Fruit fly (Drosophila melanogaster) whole organism, prepupa: ENCODE measurements around the gene CG33293.
A peak's percentile ranks its signal among the peaks of the same experiment; 100 is the strongest.

Source experiments
- Blimp-1 ChIP-seq: fragments of 200-800 bp; sonication (Bioruptor generic); optimal IDR thresholded peaks from 3 replicates; lab custom pipeline; 2017; ENCODE audit warnings: missing biosample characterization, missing genetic modification characterization, mild to moderate bottlenecking, moderate library complexity, missing genetic modification reagents
- CG10669 ChIP-seq: fragments of 200-800 bp; sonication (Bioruptor generic); optimal IDR thresholded peaks from 3 replicates; lab custom pipeline; 2018; ENCODE audit warnings: missing biosample characterization, mild to moderate bottlenecking, missing genetic modification characterization, moderate library complexity
- CG11294 ChIP-seq: fragments of 200-800 bp; sonication (Bioruptor generic); IDR thresholded peaks from 2 replicates; pipeline ENCODE4 v1.3.6; 2022; ENCODE audit warnings: missing biosample characterization, missing genetic modification characterization
- CG11762 ChIP-seq: fragments of 200-800 bp; sonication (Bioruptor generic); optimal IDR thresholded peaks from 3 replicates; lab custom pipeline; 2016; ENCODE audit warnings: missing biosample characterization, missing genetic modification characterization; ENCODE audit not compliant: insufficient read depth
- CG11902 ChIP-seq: fragments of 200-800 bp; sonication (Bioruptor generic); optimal IDR thresholded peaks from 3 replicates; lab custom pipeline; 2016; ENCODE audit warnings: missing biosample characterization, missing genetic modification characterization
- CG15336 ChIP-seq: fragments of 200-800 bp; sonication (Bioruptor generic); IDR thresholded peaks from 2 replicates; pipeline ENCODE4 v1.3.6; 2022; ENCODE audit warnings: missing biosample characterization, missing genetic modification characterization
- CG1621 ChIP-seq: fragments of 200-800 bp; sonication (Bioruptor generic); optimal IDR thresholded peaks from 3 replicates; lab custom pipeline; 2018; ENCODE audit warnings: missing biosample characterization, mild to moderate bottlenecking, missing genetic modification characterization
- CG16779 ChIP-seq: fragments of 200-800 bp; sonication (Bioruptor generic); optimal IDR thresholded peaks from 3 replicates; lab custom pipeline; 2017; ENCODE audit warnings: missing biosample characterization, mild to moderate bottlenecking, missing genetic modification characterization
- CG3032 ChIP-seq: fragments of 200-800 bp; optimal IDR thresholded peaks from 2 replicates; lab custom pipeline; 2019; ENCODE audit warnings: missing biosample characterization, mild to moderate bottlenecking, missing genetic modification characterization, moderate library complexity
- CG31627 ChIP-seq: fragments of 200-800 bp; sonication (Bioruptor generic); optimal IDR thresholded peaks from 3 replicates; lab custom pipeline; 2016; ENCODE audit warnings: missing biosample characterization, missing genetic modification characterization
- CG32006 ChIP-seq: fragments of 200-800 bp; sonication (Bioruptor generic); optimal IDR thresholded peaks from 3 replicates; lab custom pipeline; 2017; ENCODE audit warnings: missing biosample characterization, mild to moderate bottlenecking, missing genetic modification characterization
- CG4318 ChIP-seq: fragments of 200-800 bp; sonication (Bioruptor generic); optimal IDR thresholded peaks from 3 replicates; lab custom pipeline; 2017; ENCODE audit warnings: missing biosample characterization, mild to moderate bottlenecking, missing genetic modification characterization
- CG6163 ChIP-seq: fragments of 200-800 bp; sonication (Bioruptor generic); IDR thresholded peaks from 3 replicates; pipeline ENCODE4 v1.3.6; 2022; ENCODE audit warnings: missing biosample characterization, missing genetic modification characterization
- CG6276 ChIP-seq: fragments of 200-800 bp; sonication (Bioruptor generic); optimal IDR thresholded peaks from 2 replicates; lab custom pipeline; 2017; ENCODE audit warnings: missing biosample characterization, mild to moderate bottlenecking, missing genetic modification characterization
- CG6792 ChIP-seq: fragments of 200-800 bp; sonication (Bioruptor generic); optimal IDR thresholded peaks from 3 replicates; lab custom pipeline; 2016; ENCODE audit warnings: missing biosample characterization, missing genetic modification characterization
- CG6808 ChIP-seq: fragments of 200-800 bp; sonication (Bioruptor generic); optimal IDR thresholded peaks from 3 replicates; lab custom pipeline; 2017; ENCODE audit warnings: missing biosample characterization, missing genetic modification characterization, mild to moderate bottlenecking, moderate library complexity, missing genetic modification reagents
- CG6854 ChIP-seq: fragments of 200-800 bp; sonication (Bioruptor generic); optimal IDR thresholded peaks from 2 replicates; lab custom pipeline; 2017; ENCODE audit warnings: missing biosample characterization, mild to moderate bottlenecking, missing genetic modification characterization
- CG7368 ChIP-seq: fragments of 200-800 bp; sonication (Bioruptor generic); optimal IDR thresholded peaks from 3 replicates; lab custom pipeline; 2016; ENCODE audit warnings: missing biosample characterization, missing genetic modification characterization
- CG8119 ChIP-seq: fragments of 200-800 bp; sonication (Bioruptor generic); IDR thresholded peaks from 3 replicates; pipeline ENCODE4 v1.3.6; 2022; ENCODE audit warnings: missing biosample characterization, missing genetic modification characterization
- CG8319 ChIP-seq: fragments of 200-800 bp; sonication (Bioruptor generic); optimal IDR thresholded peaks from 3 replicates; lab custom pipeline; 2016; ENCODE audit warnings: missing biosample characterization, missing genetic modification characterization
- CG9139 ChIP-seq: fragments of 200-800 bp; sonication (Bioruptor generic); optimal IDR thresholded peaks from 3 replicates; lab custom pipeline; 2017; ENCODE audit warnings: missing biosample characterization, mild to moderate bottlenecking, missing genetic modification characterization
- Eip75B ChIP-seq: fragments of 200-800 bp; sonication (Bioruptor generic); optimal IDR thresholded peaks from 3 replicates; lab custom pipeline; 2016; ENCODE audit warnings: missing biosample characterization, missing genetic modification characterization
- Eip78C ChIP-seq: fragments of 200-800 bp; sonication (Bioruptor generic); peaks from one replicate; lab custom pipeline; 2016; ENCODE audit warnings: missing biosample characterization, missing genetic modification characterization
- Eip93F ChIP-seq: fragments of 200-800 bp; sonication (Bioruptor generic); optimal IDR thresholded peaks from 2 replicates; lab custom pipeline; 2016; ENCODE audit warnings: missing biosample characterization, mild to moderate bottlenecking, missing genetic modification characterization
- Ets21C ChIP-seq: fragments of 200-800 bp; sonication (Bioruptor generic); optimal IDR thresholded peaks from 3 replicates; lab custom pipeline; 2016; ENCODE audit warnings: missing biosample characterization, missing genetic modification characterization
- Ets96B ChIP-seq: fragments of 200-800 bp; optimal IDR thresholded peaks from 2 replicates; lab custom pipeline; 2019; ENCODE audit warnings: missing biosample characterization, mild to moderate bottlenecking, missing genetic modification characterization, moderate library complexity
- Gug ChIP-seq: fragments of 200-800 bp; sonication (Bioruptor generic); IDR thresholded peaks from 2 replicates; pipeline ENCODE4 v1.3.6; 2022; ENCODE audit warnings: missing biosample characterization, missing genetic modification characterization
- Hr39 ChIP-seq: fragments of 200-800 bp; sonication (Bioruptor generic); optimal IDR thresholded peaks from 2 replicates; lab custom pipeline; 2016; ENCODE audit warnings: missing biosample characterization, missing genetic modification characterization
- Hr4 ChIP-seq: fragments of 200-800 bp; sonication (Bioruptor generic); optimal IDR thresholded peaks from 3 replicates; lab custom pipeline; 2016; ENCODE audit warnings: missing biosample characterization, missing genetic modification characterization
- Met ChIP-seq: fragments of 200-800 bp; sonication (Bioruptor generic); optimal IDR thresholded peaks from 3 replicates; lab custom pipeline; 2016; ENCODE audit warnings: missing biosample characterization, missing genetic modification characterization
- OdsH ChIP-seq: fragments of 200-800 bp; sonication (Bioruptor generic); optimal IDR thresholded peaks from 3 replicates; lab custom pipeline; 2016; ENCODE audit warnings: missing biosample characterization, missing genetic modification characterization
- Smox ChIP-seq: fragments of 200-800 bp; sonication (Bioruptor generic); optimal IDR thresholded peaks from 3 replicates; lab custom pipeline; 2016; ENCODE audit warnings: missing biosample characterization, missing genetic modification characterization
- Sox102F ChIP-seq: fragments of 200-800 bp; sonication (Bioruptor generic); optimal IDR thresholded peaks from 2 replicates; lab custom pipeline; 2016; ENCODE audit warnings: missing biosample characterization, mild to moderate bottlenecking, missing genetic modification characterization
- Sox14 ChIP-seq: fragments of 200-800 bp; sonication (Bioruptor generic); optimal IDR thresholded peaks from 3 replicates; lab custom pipeline; 2016; ENCODE audit warnings: missing biosample characterization, missing genetic modification characterization
- Sox15 ChIP-seq: fragments of 200-800 bp; sonication (Bioruptor generic); optimal IDR thresholded peaks from 3 replicates; lab custom pipeline; 2016; ENCODE audit warnings: missing biosample characterization, missing genetic modification characterization
- achi ChIP-seq: fragments of 200-800 bp; sonication (Bioruptor generic); optimal IDR thresholded peaks from 3 replicates; lab custom pipeline; 2016; ENCODE audit warnings: missing biosample characterization, missing genetic modification characterization
- acj6 ChIP-seq: fragments of 200-800 bp; sonication (Bioruptor generic); optimal IDR thresholded peaks from 3 replicates; lab custom pipeline; 2016; ENCODE audit warnings: missing biosample characterization, missing genetic modification characterization
- cyc ChIP-seq: fragments of 200-800 bp; sonication (Bioruptor generic); optimal IDR thresholded peaks from 3 replicates; lab custom pipeline; 2016; ENCODE audit warnings: missing biosample characterization, missing genetic modification characterization
- dac ChIP-seq: fragments of 200-800 bp; sonication (Bioruptor generic); optimal IDR thresholded peaks from 2 replicates; lab custom pipeline; 2017; ENCODE audit warnings: missing biosample characterization, mild to moderate bottlenecking, missing genetic modification characterization
- eg ChIP-seq: fragments of 200-800 bp; sonication (Bioruptor generic); IDR thresholded peaks from 3 replicates; pipeline ENCODE4 v1.3.6; 2022; ENCODE audit warnings: missing biosample characterization, missing genetic modification characterization
- esn ChIP-seq: fragments of 200-800 bp; sonication (Bioruptor generic); optimal IDR thresholded peaks from 2 replicates; lab custom pipeline; 2016; ENCODE audit warnings: missing biosample characterization, mild to moderate bottlenecking, missing genetic modification characterization, moderate library complexity
- fd85E ChIP-seq: fragments of 200-800 bp; sonication (Bioruptor generic); optimal IDR thresholded peaks from 3 replicates; lab custom pipeline; 2016; ENCODE audit warnings: missing biosample characterization, missing genetic modification characterization
- fkh ChIP-seq: fragments of 200-800 bp; sonication (Bioruptor generic); optimal IDR thresholded peaks from 3 replicates; lab custom pipeline; 2017; ENCODE audit warnings: missing biosample characterization, mild to moderate bottlenecking, missing genetic modification characterization, moderate library complexity
- lz ChIP-seq: fragments of 200-800 bp; sonication (Bioruptor generic); optimal IDR thresholded peaks from 3 replicates; lab custom pipeline; 2016; ENCODE audit warnings: missing biosample characterization, missing genetic modification characterization
- net ChIP-seq: fragments of 200-800 bp; sonication (Bioruptor generic); optimal IDR thresholded peaks from 3 replicates; lab custom pipeline; 2016; ENCODE audit warnings: missing biosample characterization, missing genetic modification characterization
- pdm3 ChIP-seq: fragments of 200-800 bp; sonication (Bioruptor generic); optimal IDR thresholded peaks from 3 replicates; lab custom pipeline; 2016; ENCODE audit warnings: missing biosample characterization, missing genetic modification characterization
- salr ChIP-seq, 2 experiments: fragments of 200-800 bp; sonication (Bioruptor generic); optimal IDR thresholded peaks; 3 replicates each; lab custom pipeline; 2016 to 2018; ENCODE audit warnings: missing biosample characterization in 2 of 2, missing genetic modification characterization in 2 of 2, mild to moderate bottlenecking in 1 of 2
- spab ChIP-seq: fragments of 200-800 bp; sonication (Bioruptor generic); optimal IDR thresholded peaks from 2 replicates; lab custom pipeline; 2017; ENCODE audit warnings: missing biosample characterization, mild to moderate bottlenecking, missing genetic modification characterization, missing genetic modification reagents
- ss ChIP-seq, 2 experiments: fragments of 200-800 bp; sonication (Bioruptor generic); optimal IDR thresholded peaks; 2 replicates in 1 of 2; 3 replicates in 1 of 2; lab custom pipeline; 2017 to 2018; ENCODE audit warnings: mild to moderate bottlenecking in 2 of 2, missing biosample characterization in 2 of 2, missing genetic modification characterization in 2 of 2, moderate library complexity in 1 of 2
- svp ChIP-seq: fragments of 200-800 bp; sonication (Bioruptor generic); peaks from one replicate; lab custom pipeline; 2016; ENCODE audit warnings: missing biosample characterization, missing genetic modification characterization
- topi ChIP-seq: fragments of 200-800 bp; sonication (Bioruptor generic); optimal IDR thresholded peaks from 3 replicates; lab custom pipeline; 2016; ENCODE audit warnings: missing biosample characterization, missing genetic modification characterization
- vri ChIP-seq: fragments of 200-800 bp; sonication (Bioruptor generic); optimal IDR thresholded peaks from 3 replicates; lab custom pipeline; 2016; ENCODE audit warnings: missing biosample characterization, mild to moderate bottlenecking, missing genetic modification characterization

Gene CG33293

dm6 chr3R:5198302-5198701 lies 42.2 kb downstream of the CG33293 start:
- TF ChIP-seq CG6854 (GFP tag; lab: Kevin White, UChicago) = no peak
- TF ChIP-seq salr (GFP tag; optimal IDR thresholded peaks at IDR 0.05; lab: Kevin White, UChicago) = no peak
- TF ChIP-seq Sox102F (GFP tag; lab: Kevin White, UChicago) = peak; percentile 20
- TF ChIP-seq esn (GFP tag; lab: Kevin White, UChicago) = peak; percentile 54
- TF ChIP-seq CG15336 = no peak; the same call in 1 of the 2 replicates
- TF ChIP-seq lz (GFP tag; lab: Kevin White, UChicago) = peak; percentile 23
- TF ChIP-seq CG1621 (tag; lab: Kevin White, UChicago) = no peak
- TF ChIP-seq Sox14 (GFP tag; lab: Kevin White, UChicago) = no peak
- peak; percentile 51; the same call in 1 of the 2 replicates for TF ChIP-seq Gug
- peak; percentile 54 for TF ChIP-seq Eip75B (GFP tag; lab: Kevin White, UChicago)
- no peak for TF ChIP-seq CG11762 (GFP tag; lab: Kevin White, UChicago)
- peak; percentile 45 for TF ChIP-seq acj6 (GFP tag; lab: Kevin White, UChicago)
- TF ChIP-seq CG3032 (tag; lab: Kevin White, UChicago) = no peak
- peak; percentile 50; the same call in 1 of the 2 replicates for TF ChIP-seq CG11294 (GFP tag; lab: Robert Waterston, UW)
- TF ChIP-seq Eip78C (GFP tag; lab: Kevin White, UChicago) = peak; percentile 79
- TF ChIP-seq Ets96B (tag; lab: Kevin White, UChicago) = peak; percentile 47
- no peak for TF ChIP-seq Blimp-1
- TF ChIP-seq CG8319 (GFP tag; lab: Kevin White, UChicago) = no peak
- TF ChIP-seq CG31627 (GFP tag; lab: Kevin White, UChicago) = peak; percentile 37
- TF ChIP-seq topi = peak; percentile 5
- TF ChIP-seq Met (GFP tag; lab: Kevin White, UChicago) = peak; percentile 30
- TF ChIP-seq CG7368 = peak; percentile 50
- TF ChIP-seq spab (GFP tag; lab: Kevin White, UChicago) = no peak
- no peak for TF ChIP-seq fd85E
- TF ChIP-seq svp (GFP tag; lab: Kevin White, UChicago) = no peak
- TF ChIP-seq CG6163 (GFP tag; lab: Robert Waterston, UW) = no peak
- no peak for TF ChIP-seq Smox (GFP tag; lab: Kevin White, UChicago)
- peak; percentile 36 for TF ChIP-seq Hr4 (GFP tag; lab: Kevin White, UChicago)
- TF ChIP-seq Eip93F (GFP tag; lab: Kevin White, UChicago) = no peak
- TF ChIP-seq Sox15 = no peak
- no peak; the same call in 2 of the 3 replicates for TF ChIP-seq eg (GFP tag; lab: Robert Waterston, UW)
- TF ChIP-seq fkh (GFP tag; lab: Kevin White, UChicago) = no peak
- 0 out of 3 replicates have a peak, but pooled peaks have one; percentile 28 for TF ChIP-seq CG8119 (GFP tag; lab: Robert Waterston, UW)
- TF ChIP-seq CG10669 (GFP tag; lab: Kevin White, UChicago) = peak; percentile 30
- TF ChIP-seq dac (GFP tag; lab: Kevin White, UChicago) = peak; percentile 34
- TF ChIP-seq pdm3 (GFP tag; lab: Kevin White, UChicago) = peak; percentile 37
- peak; percentile 20 for TF ChIP-seq Ets21C (GFP tag; lab: Kevin White, UChicago)
- TF ChIP-seq CG6276 (GFP tag; lab: Kevin White, UChicago) = peak; percentile 27
- TF ChIP-seq OdsH = peak; percentile 45
- TF ChIP-seq achi (GFP tag; lab: Kevin White, UChicago) = peak; percentile 46
- peak; percentile 32 for TF ChIP-seq CG6792 (GFP tag; lab: Kevin White, UChicago)
- TF ChIP-seq Hr39 (GFP tag; lab: Kevin White, UChicago) = peak; percentile 28
- TF ChIP-seq vri = peak; percentile 6
- TF ChIP-seq CG11902 (GFP tag; lab: Kevin White, UChicago) = peak; percentile 5
- TF ChIP-seq net (GFP tag; lab: Kevin White, UChicago) = peak; percentile 26
- peak in 1 of 2 experiments; percentile 5 for TF ChIP-seq ss (GFP tag; optimal IDR thresholded peaks at IDR 0.05; lab: Kevin White, UChicago)
- TF ChIP-seq CG32006 = peak; percentile 63
- TF ChIP-seq cyc (GFP tag; lab: Kevin White, UChicago) = peak; percentile 39
- TF ChIP-seq CG16779 (tag; lab: Kevin White, UChicago) = no peak
- no peak for TF ChIP-seq CG6808
- TF ChIP-seq CG4318 (GFP tag; lab: Kevin White, UChicago) = peak; percentile 25
- TF ChIP-seq CG9139 = no peak
